Fruit fly (Drosophila melanogaster): ENCODE measurements around the gene Blos4.

Gene Blos4

dm6 chr3L:10855419-10856213 is 23.3 kb upstream of the Blos4 start:
- TF ChIP-seq CG8301 (tag; optimal IDR thresholded peaks at IDR 0.05) (peak; percentile 84), CG15710 (tag; optimal IDR thresholded peaks at IDR 0.05) (peak; percentile 96), CG34367 (tag; optimal IDR thresholded peaks at IDR 0.05) (peak; percentile 82), gl (tag; optimal IDR thresholded peaks at IDR 0.05) (peak; percentile 57), CG9948 (tag; optimal IDR thresholded peaks at IDR 0.05) (peak; percentile 94), CG13204 (GFP tag; optimal IDR thresholded peaks at IDR 0.05) (peak; percentile 93), EcR (GFP tag; optimal IDR thresholded peaks at IDR 0.05) (no peak), Ets98B (GFP tag; IDR thresholded peaks at IDR 0.05) (peak; percentile 81), CG12605 (GFP tag; IDR thresholded peaks at IDR 0.05) (peak; percentile 69), Snoo (tag; optimal IDR thresholded peaks at IDR 0.05) (peak; percentile 91), CG17806 (tag; optimal IDR thresholded peaks at IDR 0.05) (peak; percentile 91), CG10348 (GFP tag; IDR thresholded peaks at IDR 0.05) (peak; percentile 80), Pif1B (GFP tag; optimal IDR thresholded peaks at IDR 0.05) (peak; percentile 79), Pif1A (GFP tag; optimal IDR thresholded peaks at IDR 0.05) (peak; percentile 65), rn (GFP tag; IDR thresholded peaks at IDR 0.05) (peak; percentile 64; the same call in 1 of the 2 replicates), fd96Ca (GFP tag; IDR thresholded peaks at IDR 0.05) (peak; percentile 81), CG14655 (GFP tag; optimal IDR thresholded peaks at IDR 0.05) (peak; percentile 96), CG4496 (GFP tag; IDR thresholded peaks at IDR 0.05) (peak; percentile 79), D1 (tag; optimal IDR thresholded peaks at IDR 0.05) (peak; percentile 87), CG8159 (tag; optimal IDR thresholded peaks at IDR 0.05) (peak; percentile 96), CG32121 (GFP tag; IDR thresholded peaks at IDR 0.05) (peak; percentile 91)

- TF ChIP-seq CG15710 (tag; optimal IDR thresholded peaks at IDR 0.05) = peak; percentile 10
- TF ChIP-seq CG13204 (GFP tag; optimal IDR thresholded peaks at IDR 0.05) = peak; percentile 36
- TF ChIP-seq CG9948 (tag; optimal IDR thresholded peaks at IDR 0.05) = no peak
- TF ChIP-seq Snoo (tag; optimal IDR thresholded peaks at IDR 0.05) = peak; percentile 16
- TF ChIP-seq CG8159 (tag; optimal IDR thresholded peaks at IDR 0.05) = peak; percentile 10
- TF ChIP-seq D1 (tag; optimal IDR thresholded peaks at IDR 0.05) = no peak
- peak; percentile 70; the same call in 1 of the 2 replicates for TF ChIP-seq CG32121 (GFP tag; IDR thresholded peaks at IDR 0.05)
- peak; percentile 75 for TF ChIP-seq fd96Ca (GFP tag; IDR thresholded peaks at IDR 0.05)
- TF ChIP-seq CG14655 (GFP tag; optimal IDR thresholded peaks at IDR 0.05) = peak; percentile 15
- no peak for TF ChIP-seq rn (GFP tag; IDR thresholded peaks at IDR 0.05)
- TF ChIP-seq Ets98B (GFP tag; IDR thresholded peaks at IDR 0.05) = peak; percentile 73
- no peak for TF ChIP-seq CG34367 (tag; optimal IDR thresholded peaks at IDR 0.05)
- no peak for TF ChIP-seq Pif1A (GFP tag; optimal IDR thresholded peaks at IDR 0.05)
- TF ChIP-seq CG4496 (GFP tag; IDR thresholded peaks at IDR 0.05) = peak; percentile 76
- peak; percentile 65 for TF ChIP-seq Pif1B (GFP tag; optimal IDR thresholded peaks at IDR 0.05)
- TF ChIP-seq gl (tag; optimal IDR thresholded peaks at IDR 0.05) = peak; percentile 21
- TF ChIP-seq CG10348 (GFP tag; IDR thresholded peaks at IDR 0.05) = no peak
- peak; percentile 84 for TF ChIP-seq EcR (GFP tag; optimal IDR thresholded peaks at IDR 0.05)
- TF ChIP-seq CG8301 (tag; optimal IDR thresholded peaks at IDR 0.05) = no peak
- no peak; the same call in 1 of the 2 replicates for TF ChIP-seq CG12605 (GFP tag; IDR thresholded peaks at IDR 0.05)
- TF ChIP-seq CG17806 (tag; optimal IDR thresholded peaks at IDR 0.05) = peak; percentile 17
These were observed 22.3 kb upstream of the Blos4 start for dm6 chr3L:10856534-10857030.

dm6 chr3L:10857515-10858023 is 21.3 kb upstream of the Blos4 start:
- TF ChIP-seq CG4496 (GFP tag; IDR thresholded peaks at IDR 0.05) (peak; percentile 82), CG13204 (GFP tag; optimal IDR thresholded peaks at IDR 0.05) (peak; percentile 75), CG10348 (GFP tag; IDR thresholded peaks at IDR 0.05) (no peak), CG15710 (tag; optimal IDR thresholded peaks at IDR 0.05) (no peak), CG12605 (GFP tag; IDR thresholded peaks at IDR 0.05) (peak; percentile 77; the same call in 1 of the 2 replicates), Pif1B (GFP tag; optimal IDR thresholded peaks at IDR 0.05) (peak; percentile 61), D1 (tag; optimal IDR thresholded peaks at IDR 0.05) (peak; percentile 25), CG9948 (tag; optimal IDR thresholded peaks at IDR 0.05) (no peak), CG34367 (tag; optimal IDR thresholded peaks at IDR 0.05) (no peak), fd96Ca (GFP tag; IDR thresholded peaks at IDR 0.05) (peak; percentile 57; the same call in 1 of the 3 replicates), CG8301 (tag; optimal IDR thresholded peaks at IDR 0.05) (peak; percentile 0), Pif1A (GFP tag; optimal IDR thresholded peaks at IDR 0.05) (peak; percentile 19), EcR (GFP tag; optimal IDR thresholded peaks at IDR 0.05) (peak; percentile 87), CG14655 (GFP tag; optimal IDR thresholded peaks at IDR 0.05) (no peak), CG8159 (tag; optimal IDR thresholded peaks at IDR 0.05) (peak; percentile 14), CG32121 (GFP tag; IDR thresholded peaks at IDR 0.05) (peak; percentile 75), Ets98B (GFP tag; IDR thresholded peaks at IDR 0.05) (peak; percentile 68)

dm6 chr3L:10858569-10858968 is 20.3 kb upstream of the Blos4 start:
- TF ChIP-seq Snoo (tag; optimal IDR thresholded peaks at IDR 0.05) = peak; percentile 11
- no peak for TF ChIP-seq CG15710 (tag; optimal IDR thresholded peaks at IDR 0.05)

dm6 chr3L:10860042-10860643 is 18.7 kb upstream of the Blos4 start:
- TF ChIP-seq Pif1B (GFP tag; optimal IDR thresholded peaks at IDR 0.05) (no peak), CG15710 (tag; optimal IDR thresholded peaks at IDR 0.05) (no peak), Snoo (tag; optimal IDR thresholded peaks at IDR 0.05) (no peak), gl (tag; optimal IDR thresholded peaks at IDR 0.05) (no peak), CG32121 (GFP tag; IDR thresholded peaks at IDR 0.05) (peak; percentile 53), rn (GFP tag; IDR thresholded peaks at IDR 0.05) (no peak), CG4496 (GFP tag; IDR thresholded peaks at IDR 0.05) (0 out of 3 replicates have a peak, but pooled peaks have one; percentile 8), CG14655 (GFP tag; optimal IDR thresholded peaks at IDR 0.05) (no peak), fd96Ca (GFP tag; IDR thresholded peaks at IDR 0.05) (no peak), D1 (tag; optimal IDR thresholded peaks at IDR 0.05) (no peak)

All from whole organism, pupa.